Worm (Caenorhabditis elegans) whole organism, late embryonic: ENCODE results near the gene ifet-1.

Experiments
- ceh-18 ChIP-seq: sonication (generic microtip); optimal IDR thresholded peaks from 2 replicates; lab custom pipeline; 2016; ENCODE audit warnings: missing genetic modification characterization, missing compliant biosample characterization
- elt-2 ChIP-seq: sonication (generic microtip); optimal IDR thresholded peaks from 2 replicates; lab custom pipeline; 2016; ENCODE audit warnings: missing genetic modification reagents, missing genetic modification characterization, missing compliant biosample characterization
- ets-4 ChIP-seq: sonication (generic microtip); optimal IDR thresholded peaks from 2 replicates; lab custom pipeline; 2016; ENCODE audit warnings: missing genetic modification characterization, missing compliant biosample characterization
- pha-2 ChIP-seq: sonication (generic microtip); optimal IDR thresholded peaks from 2 replicates; lab custom pipeline; 2017; ENCODE audit warnings: mild to moderate bottlenecking, missing genetic modification characterization, missing compliant biosample characterization
- pqm-1 ChIP-seq: sonication (generic microtip); optimal IDR thresholded peaks from 2 replicates; lab custom pipeline; 2016; ENCODE audit warnings: missing genetic modification characterization, missing compliant biosample characterization

- no peak for TF ChIP-seq elt-2 (tag; lab: Kevin White, UChicago)
- no peak for TF ChIP-seq ets-4
- TF ChIP-seq pqm-1 (tag; lab: Kevin White, UChicago) = no peak
- no peak for TF ChIP-seq pha-2 (tag; lab: Kevin White, UChicago)
- TF ChIP-seq ceh-18 (tag; lab: Kevin White, UChicago) = no peak
Measured at ce11 chrIII:4508064-4508905, 33.3 kb upstream of the ifet-1 start, which contains the start of the genes cct-5 and F25F2.1.
